Fruit fly (Drosophila melanogaster) S2 (cell line): Measurements from ENCODE around the gene trus.
"Not testable (repeated sequence)": the region's sequence is repeated elsewhere in the genome, so short reads cannot be mapped to it uniquely, and the experiment has no call there.

Experiments
- CG8478 ChIP-seq: fragments of >200 bp; optimal IDR thresholded peaks from 2 replicates; lab custom pipeline; 2018
- CTCF ChIP-seq, 2 experiments: fragments of >200 bp; optimal IDR thresholded peaks; 2 replicates each; lab custom pipeline; 2018

The trus gene

dm6 chr3R:12459879-12460522 lies 3.6 kb downstream of the trus start, which contains the start of the genes CG5961 and Polr3C:
Gene CG5961 (minus strand): TSS chr3R:12460294.
Gene Polr3C (plus strand): TSS chr3R:12460414.
- TF ChIP-seq CG8478 (lab: Kevin White, UChicago) (no peak), CTCF (optimal IDR thresholded peaks at IDR 0.05; lab: Kevin White, UChicago) (no peak)

- TF ChIP-seq CTCF (optimal IDR thresholded peaks at IDR 0.05; lab: Kevin White, UChicago); CG8478 (lab: Kevin White, UChicago): not testable (repeated sequence)
Observed at dm6 chr3R:12465198-12465597, 8.8 kb downstream of the trus start, which contains the start of gene CG5608. Gene CG5608 (minus strand): TSS chr3R:12465298.

dm6 chr3R:12467675-12468074 lies 11.3 kb downstream of the trus start, which contains the start of gene Hsp70Ba:
Gene Hsp70Ba (minus strand): TSS chr3R:12467776.
- not testable (repeated sequence) for TF ChIP-seq CTCF (optimal IDR thresholded peaks at IDR 0.05; lab: Kevin White, UChicago); CG8478 (lab: Kevin White, UChicago)

dm6 chr3R:12502210-12502609 lies 45.8 kb downstream of the trus start, which contains the start of gene Hsp70Bbb:
Gene Hsp70Bbb (plus strand): TSS chr3R:12502510.
- not testable (repeated sequence) for TF ChIP-seq CG8478 (lab: Kevin White, UChicago); CTCF (optimal IDR thresholded peaks at IDR 0.05; lab: Kevin White, UChicago)

dm6 chr3R:12505493-12505892 lies 49.1 kb downstream of the trus start, which contains the start of gene Hsp70Bb:
Gene Hsp70Bb (plus strand): TSS chr3R:12505793.
- TF ChIP-seq CTCF (optimal IDR thresholded peaks at IDR 0.05; lab: Kevin White, UChicago); CG8478 (lab: Kevin White, UChicago): not testable (repeated sequence)
